Fruit fly (Drosophila melanogaster): ENCODE measurements around the gene CG12170.
A peak's percentile ranks its signal among the peaks of the same experiment; 100 is the strongest.

CG12170 gene

dm6 chr3R:5654692-5655181, 17.7 kb downstream of the CG12170 start, which contains the start of the genes elm and MED27 (continued):
- TF ChIP-seq CG17359 (tag; optimal IDR thresholded peaks at IDR 0.05) (peak; percentile 89), lilli (GFP tag; optimal IDR thresholded peaks at IDR 0.05) (peak; percentile 98), CG12236 (GFP tag; optimal IDR thresholded peaks at IDR 0.05) (peak; percentile 60)

dm6 chr3R:5658984-5659802, 22.2 kb downstream of the CG12170 start:
- TF ChIP-seq cg (GFP tag; optimal IDR thresholded peaks at IDR 0.05) (peak; percentile 94), ci (GFP tag; IDR thresholded peaks at IDR 0.05) (no peak), CG6765 (GFP tag; optimal IDR thresholded peaks at IDR 0.05) (no peak), CG10654 (GFP tag; optimal IDR thresholded peaks at IDR 0.05) (no peak), HLH3B (GFP tag; IDR thresholded peaks at IDR 0.05) (no peak), crol (GFP tag; IDR thresholded peaks at IDR 0.05) (0 out of 2 replicates have a peak, but pooled peaks have one; percentile 21), CG1603 (tag; optimal IDR thresholded peaks at IDR 0.05) (peak; percentile 24), az2 (GFP tag; optimal IDR thresholded peaks at IDR 0.05) (no peak), ranshi (GFP tag; IDR thresholded peaks at IDR 0.05) (no peak), CG7357 (GFP tag; IDR thresholded peaks at IDR 0.05) (no peak), CG14965 (GFP tag; optimal IDR thresholded peaks at IDR 0.05; ENCODE audit: borderline replicate concordance) (no peak), gt (GFP tag; IDR thresholded peaks at IDR 0.05) (no peak), Lhr (GFP tag; optimal IDR thresholded peaks at IDR 0.05) (no peak), org-1 (GFP tag; optimal IDR thresholded peaks at IDR 0.05) (no peak), CG10431 (GFP tag; optimal IDR thresholded peaks at IDR 0.05) (no peak), ttk (GFP tag; IDR thresholded peaks at IDR 0.05) (0 out of 2 replicates have a peak, but pooled peaks have one; percentile 10), crp (GFP tag; optimal IDR thresholded peaks at IDR 0.05) (peak in 1 of 2 experiments; percentile 20), Spps (tag; optimal IDR thresholded peaks at IDR 0.05) (no peak), B-H1 (GFP tag; IDR thresholded peaks at IDR 0.05) (no peak), CG6854 (GFP tag; optimal IDR thresholded peaks at IDR 0.05) (no peak), CG6813 (GFP tag; optimal IDR thresholded peaks at IDR 0.05) (no peak), CG18262 (tag; optimal IDR thresholded peaks at IDR 0.05) (no peak), sob (GFP tag; IDR thresholded peaks at IDR 0.05) (no peak), eyg (GFP tag; optimal IDR thresholded peaks at IDR 0.05) (no peak), tap (tag; optimal IDR thresholded peaks at IDR 0.05) (no peak), CG14014 (GFP tag; IDR thresholded peaks at IDR 0.05) (no peak), bsh (GFP tag; optimal IDR thresholded peaks at IDR 0.05) (no peak), psq (GFP tag; optimal IDR thresholded peaks at IDR 0.05) (no peak), CG4617 (GFP tag; optimal IDR thresholded peaks at IDR 0.05; ENCODE audit: borderline replicate concordance) (no peak), ato (GFP tag; IDR thresholded peaks at IDR 0.05; ENCODE audit: partially characterized antibody) (no peak), zf30C (GFP tag; optimal IDR thresholded peaks at IDR 0.05) (no peak), Gug (GFP tag; IDR thresholded peaks at IDR 0.05) (peak; percentile 19; the same call in 1 of the 4 replicates), seq (GFP tag; IDR thresholded peaks at IDR 0.05) (no peak), CG12071 (GFP tag; optimal IDR thresholded peaks at IDR 0.05) (no peak), mirr (GFP tag; optimal IDR thresholded peaks at IDR 0.05) (no peak), HLHmδ (GFP tag; optimal IDR thresholded peaks at IDR 0.05) (no peak), CG7271 (tag; optimal IDR thresholded peaks at IDR 0.05) (no peak), pnt (GFP tag; optimal IDR thresholded peaks at IDR 0.05) (no peak), unpg (GFP tag; optimal IDR thresholded peaks at IDR 0.05) (no peak), Pdp1 (GFP tag; optimal IDR thresholded peaks at IDR 0.05) (peak in 1 of 2 experiments; percentile 97), E2f2 (GFP tag; IDR thresholded peaks at IDR 0.05) (no peak), CG13123 (GFP tag; optimal IDR thresholded peaks at IDR 0.05) (no peak), jing (GFP tag; optimal IDR thresholded peaks at IDR 0.05) (no peak), Ptx1 (GFP tag; IDR thresholded peaks at IDR 0.05) (no peak)
